Fruit fly (Drosophila melanogaster) whole organism, prepupa: ENCODE measurements around the gene CG34398.
A peak's percentile ranks its signal among the peaks of the same experiment; 100 is the strongest.

Experiments used
- Blimp-1 ChIP-seq: fragments of 200-800 bp; sonication (Bioruptor generic); optimal IDR thresholded peaks from 3 replicates; lab custom pipeline; 2017; ENCODE audit warnings: missing biosample characterization, missing genetic modification characterization, mild to moderate bottlenecking, moderate library complexity, missing genetic modification reagents
- CG10631 ChIP-seq: fragments of 200-800 bp; sonication (Bioruptor generic); optimal IDR thresholded peaks from 2 replicates; lab custom pipeline; 2016; ENCODE audit warnings: missing biosample characterization, missing genetic modification characterization
- CG10669 ChIP-seq: fragments of 200-800 bp; sonication (Bioruptor generic); optimal IDR thresholded peaks from 3 replicates; lab custom pipeline; 2018; ENCODE audit warnings: missing biosample characterization, mild to moderate bottlenecking, missing genetic modification characterization, moderate library complexity
- CG11294 ChIP-seq: fragments of 200-800 bp; sonication (Bioruptor generic); IDR thresholded peaks from 2 replicates; pipeline ENCODE4 v1.3.6; 2022; ENCODE audit warnings: missing biosample characterization, missing genetic modification characterization
- CG11762 ChIP-seq: fragments of 200-800 bp; sonication (Bioruptor generic); optimal IDR thresholded peaks from 3 replicates; lab custom pipeline; 2016; ENCODE audit warnings: missing biosample characterization, missing genetic modification characterization; ENCODE audit not compliant: insufficient read depth
- CG11902 ChIP-seq: fragments of 200-800 bp; sonication (Bioruptor generic); optimal IDR thresholded peaks from 3 replicates; lab custom pipeline; 2016; ENCODE audit warnings: missing biosample characterization, missing genetic modification characterization
- CG15336 ChIP-seq: fragments of 200-800 bp; sonication (Bioruptor generic); IDR thresholded peaks from 2 replicates; pipeline ENCODE4 v1.3.6; 2022; ENCODE audit warnings: missing biosample characterization, missing genetic modification characterization
- CG1621 ChIP-seq: fragments of 200-800 bp; sonication (Bioruptor generic); optimal IDR thresholded peaks from 3 replicates; lab custom pipeline; 2018; ENCODE audit warnings: missing biosample characterization, mild to moderate bottlenecking, missing genetic modification characterization
- CG16779 ChIP-seq: fragments of 200-800 bp; sonication (Bioruptor generic); optimal IDR thresholded peaks from 3 replicates; lab custom pipeline; 2017; ENCODE audit warnings: missing biosample characterization, mild to moderate bottlenecking, missing genetic modification characterization
- CG3032 ChIP-seq: fragments of 200-800 bp; optimal IDR thresholded peaks from 2 replicates; lab custom pipeline; 2019; ENCODE audit warnings: missing biosample characterization, mild to moderate bottlenecking, missing genetic modification characterization, moderate library complexity
- CG31627 ChIP-seq: fragments of 200-800 bp; sonication (Bioruptor generic); optimal IDR thresholded peaks from 3 replicates; lab custom pipeline; 2016; ENCODE audit warnings: missing biosample characterization, missing genetic modification characterization
- CG32006 ChIP-seq: fragments of 200-800 bp; sonication (Bioruptor generic); optimal IDR thresholded peaks from 3 replicates; lab custom pipeline; 2017; ENCODE audit warnings: missing biosample characterization, mild to moderate bottlenecking, missing genetic modification characterization
- CG34406 ChIP-seq: fragments of 200-800 bp; sonication (Bioruptor generic); optimal IDR thresholded peaks from 3 replicates; lab custom pipeline; 2016; ENCODE audit warnings: missing biosample characterization, missing genetic modification characterization
- CG3919 ChIP-seq: fragments of 200-800 bp; sonication (Bioruptor generic); optimal IDR thresholded peaks from 3 replicates; lab custom pipeline; 2016; ENCODE audit warnings: missing biosample characterization, missing genetic modification characterization
- CG4318 ChIP-seq: fragments of 200-800 bp; sonication (Bioruptor generic); optimal IDR thresholded peaks from 3 replicates; lab custom pipeline; 2017; ENCODE audit warnings: missing biosample characterization, mild to moderate bottlenecking, missing genetic modification characterization
- CG6163 ChIP-seq: fragments of 200-800 bp; sonication (Bioruptor generic); IDR thresholded peaks from 3 replicates; pipeline ENCODE4 v1.3.6; 2022; ENCODE audit warnings: missing biosample characterization, missing genetic modification characterization
- CG6276 ChIP-seq: fragments of 200-800 bp; sonication (Bioruptor generic); optimal IDR thresholded peaks from 2 replicates; lab custom pipeline; 2017; ENCODE audit warnings: missing biosample characterization, mild to moderate bottlenecking, missing genetic modification characterization
- CG7368 ChIP-seq: fragments of 200-800 bp; sonication (Bioruptor generic); optimal IDR thresholded peaks from 3 replicates; lab custom pipeline; 2016; ENCODE audit warnings: missing biosample characterization, missing genetic modification characterization
- CG8319 ChIP-seq: fragments of 200-800 bp; sonication (Bioruptor generic); optimal IDR thresholded peaks from 3 replicates; lab custom pipeline; 2016; ENCODE audit warnings: missing biosample characterization, missing genetic modification characterization
- CG8632 ChIP-seq: fragments of 200-800 bp; sonication (Bioruptor generic); optimal IDR thresholded peaks from 3 replicates; lab custom pipeline; 2016; ENCODE audit warnings: missing biosample characterization, missing genetic modification characterization
- CG9139 ChIP-seq: fragments of 200-800 bp; sonication (Bioruptor generic); optimal IDR thresholded peaks from 3 replicates; lab custom pipeline; 2017; ENCODE audit warnings: missing biosample characterization, mild to moderate bottlenecking, missing genetic modification characterization
- Eip75B ChIP-seq: fragments of 200-800 bp; sonication (Bioruptor generic); optimal IDR thresholded peaks from 3 replicates; lab custom pipeline; 2016; ENCODE audit warnings: missing biosample characterization, missing genetic modification characterization
- Eip78C ChIP-seq: fragments of 200-800 bp; sonication (Bioruptor generic); peaks from one replicate; lab custom pipeline; 2016; ENCODE audit warnings: missing biosample characterization, missing genetic modification characterization
- Eip93F ChIP-seq: fragments of 200-800 bp; sonication (Bioruptor generic); optimal IDR thresholded peaks from 2 replicates; lab custom pipeline; 2016; ENCODE audit warnings: missing biosample characterization, mild to moderate bottlenecking, missing genetic modification characterization
- Gug ChIP-seq: fragments of 200-800 bp; sonication (Bioruptor generic); IDR thresholded peaks from 2 replicates; pipeline ENCODE4 v1.3.6; 2022; ENCODE audit warnings: missing biosample characterization, missing genetic modification characterization
- Hr38 ChIP-seq: sonication (Bioruptor generic); optimal IDR thresholded peaks from 2 replicates; lab custom pipeline; 2016; ENCODE audit warnings: missing biosample characterization, missing genetic modification characterization
- Hr39 ChIP-seq: fragments of 200-800 bp; sonication (Bioruptor generic); optimal IDR thresholded peaks from 2 replicates; lab custom pipeline; 2016; ENCODE audit warnings: missing biosample characterization, missing genetic modification characterization
- Hr4 ChIP-seq: fragments of 200-800 bp; sonication (Bioruptor generic); optimal IDR thresholded peaks from 3 replicates; lab custom pipeline; 2016; ENCODE audit warnings: missing biosample characterization, missing genetic modification characterization
- Lpt ChIP-seq: fragments of 200-800 bp; sonication (Bioruptor generic); optimal IDR thresholded peaks from 3 replicates; lab custom pipeline; 2016; ENCODE audit warnings: missing biosample characterization, missing genetic modification characterization
- Met ChIP-seq: fragments of 200-800 bp; sonication (Bioruptor generic); optimal IDR thresholded peaks from 3 replicates; lab custom pipeline; 2016; ENCODE audit warnings: missing biosample characterization, missing genetic modification characterization
- OdsH ChIP-seq: fragments of 200-800 bp; sonication (Bioruptor generic); optimal IDR thresholded peaks from 3 replicates; lab custom pipeline; 2016; ENCODE audit warnings: missing biosample characterization, missing genetic modification characterization
- Smox ChIP-seq: fragments of 200-800 bp; sonication (Bioruptor generic); optimal IDR thresholded peaks from 3 replicates; lab custom pipeline; 2016; ENCODE audit warnings: missing biosample characterization, missing genetic modification characterization
- Sox102F ChIP-seq: fragments of 200-800 bp; sonication (Bioruptor generic); optimal IDR thresholded peaks from 2 replicates; lab custom pipeline; 2016; ENCODE audit warnings: missing biosample characterization, mild to moderate bottlenecking, missing genetic modification characterization
- Sox14 ChIP-seq: fragments of 200-800 bp; sonication (Bioruptor generic); optimal IDR thresholded peaks from 3 replicates; lab custom pipeline; 2016; ENCODE audit warnings: missing biosample characterization, missing genetic modification characterization
- Sox15 ChIP-seq: fragments of 200-800 bp; sonication (Bioruptor generic); optimal IDR thresholded peaks from 3 replicates; lab custom pipeline; 2016; ENCODE audit warnings: missing biosample characterization, missing genetic modification characterization
- achi ChIP-seq: fragments of 200-800 bp; sonication (Bioruptor generic); optimal IDR thresholded peaks from 3 replicates; lab custom pipeline; 2016; ENCODE audit warnings: missing biosample characterization, missing genetic modification characterization
- acj6 ChIP-seq: fragments of 200-800 bp; sonication (Bioruptor generic); optimal IDR thresholded peaks from 3 replicates; lab custom pipeline; 2016; ENCODE audit warnings: missing biosample characterization, missing genetic modification characterization
- dac ChIP-seq: fragments of 200-800 bp; sonication (Bioruptor generic); optimal IDR thresholded peaks from 2 replicates; lab custom pipeline; 2017; ENCODE audit warnings: missing biosample characterization, mild to moderate bottlenecking, missing genetic modification characterization
- dsx ChIP-seq: fragments of 200-800 bp; optimal IDR thresholded peaks from 3 replicates; lab custom pipeline; 2019; ENCODE audit warnings: missing biosample characterization, mild to moderate bottlenecking, missing genetic modification characterization, moderate library complexity; ENCODE audit not compliant: poor library complexity, severe bottlenecking
- eg ChIP-seq: fragments of 200-800 bp; sonication (Bioruptor generic); IDR thresholded peaks from 3 replicates; pipeline ENCODE4 v1.3.6; 2022; ENCODE audit warnings: missing biosample characterization, missing genetic modification characterization
- esn ChIP-seq: fragments of 200-800 bp; sonication (Bioruptor generic); optimal IDR thresholded peaks from 2 replicates; lab custom pipeline; 2016; ENCODE audit warnings: missing biosample characterization, mild to moderate bottlenecking, missing genetic modification characterization, moderate library complexity
- fd59A ChIP-seq: fragments of 200-800 bp; sonication (Bioruptor generic); optimal IDR thresholded peaks from 2 replicates; lab custom pipeline; 2017; ENCODE audit warnings: missing biosample characterization, mild to moderate bottlenecking, missing genetic modification characterization, missing genetic modification reagents
- fd85E ChIP-seq: fragments of 200-800 bp; sonication (Bioruptor generic); optimal IDR thresholded peaks from 3 replicates; lab custom pipeline; 2016; ENCODE audit warnings: missing biosample characterization, missing genetic modification characterization
- lz ChIP-seq: fragments of 200-800 bp; sonication (Bioruptor generic); optimal IDR thresholded peaks from 3 replicates; lab custom pipeline; 2016; ENCODE audit warnings: missing biosample characterization, missing genetic modification characterization
- pdm3 ChIP-seq: fragments of 200-800 bp; sonication (Bioruptor generic); optimal IDR thresholded peaks from 3 replicates; lab custom pipeline; 2016; ENCODE audit warnings: missing biosample characterization, missing genetic modification characterization
- salr ChIP-seq, 2 experiments: fragments of 200-800 bp; sonication (Bioruptor generic); optimal IDR thresholded peaks; 3 replicates each; lab custom pipeline; 2016 to 2018; ENCODE audit warnings: missing biosample characterization in 2 of 2, missing genetic modification characterization in 2 of 2, mild to moderate bottlenecking in 1 of 2
- spab ChIP-seq: fragments of 200-800 bp; sonication (Bioruptor generic); optimal IDR thresholded peaks from 2 replicates; lab custom pipeline; 2017; ENCODE audit warnings: missing biosample characterization, mild to moderate bottlenecking, missing genetic modification characterization, missing genetic modification reagents
- ss ChIP-seq, 2 experiments: fragments of 200-800 bp; sonication (Bioruptor generic); optimal IDR thresholded peaks; 2 replicates in 1 of 2; 3 replicates in 1 of 2; lab custom pipeline; 2017 to 2018; ENCODE audit warnings: mild to moderate bottlenecking in 2 of 2, missing biosample characterization in 2 of 2, missing genetic modification characterization in 2 of 2, moderate library complexity in 1 of 2
- svp ChIP-seq: fragments of 200-800 bp; sonication (Bioruptor generic); peaks from one replicate; lab custom pipeline; 2016; ENCODE audit warnings: missing biosample characterization, missing genetic modification characterization
- topi ChIP-seq: fragments of 200-800 bp; sonication (Bioruptor generic); optimal IDR thresholded peaks from 3 replicates; lab custom pipeline; 2016; ENCODE audit warnings: missing biosample characterization, missing genetic modification characterization

Gene CG34398

DNA sequence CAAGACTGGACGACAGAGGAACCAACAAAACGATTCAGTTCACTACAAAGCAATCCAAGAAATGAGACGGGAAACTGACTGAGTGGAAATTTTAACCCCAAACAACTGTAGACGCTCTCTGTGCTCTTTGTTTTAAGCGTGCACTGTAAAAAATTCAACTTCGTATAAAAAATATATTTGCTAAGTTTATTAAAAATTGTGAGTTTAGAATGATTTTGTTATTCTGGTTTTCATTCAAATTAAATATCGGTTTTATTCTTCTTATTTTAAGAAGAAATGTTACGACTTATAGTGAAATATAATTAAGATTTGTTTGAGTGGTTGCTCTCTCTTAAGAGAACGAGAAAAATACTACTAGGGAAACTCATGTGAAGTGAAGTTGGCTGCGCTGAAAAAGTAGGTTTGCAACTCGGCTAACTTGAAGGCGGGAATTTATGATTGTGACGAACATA lies 59.5 kb downstream of the CG34398 start (continued):
- TF ChIP-seq dsx (no peak), CG15336 (peak; percentile 99), CG6276 (GFP tag; lab: Kevin White, UChicago) (peak; percentile 93), CG9139 (GFP tag; lab: Kevin White, UChicago) (peak; percentile 54), CG8319 (GFP tag; lab: Kevin White, UChicago) (peak; percentile 57), Hr39 (GFP tag; lab: Kevin White, UChicago) (peak; percentile 78), CG3919 (GFP tag; lab: Kevin White, UChicago) (peak; percentile 83), CG3032 (no peak)

DNA sequence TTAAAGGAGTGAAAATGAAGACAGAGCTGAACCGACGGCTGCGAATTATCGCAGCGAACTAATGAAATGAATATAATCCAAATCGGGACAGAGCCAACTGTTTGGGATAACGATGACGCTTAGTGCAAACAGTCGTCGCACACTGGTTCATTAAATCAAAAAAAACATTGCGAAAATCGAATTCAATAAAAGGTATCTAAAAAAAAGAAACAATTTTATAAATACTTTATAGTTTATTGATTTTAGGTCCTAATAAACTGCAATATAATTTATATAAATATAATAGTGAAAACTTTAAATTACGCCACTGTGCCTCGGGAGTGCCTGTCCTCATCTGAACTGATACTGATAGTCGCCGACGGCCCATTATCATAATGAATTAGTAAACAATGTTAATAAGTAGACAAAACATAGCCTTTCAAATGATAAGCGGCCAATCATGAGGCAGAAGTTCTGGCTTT lies 60.4 kb downstream of the CG34398 start, which contains the start of gene CG31886:
CG31886 (minus strand) TSS at position 51 of the 461 bp plus-strand sequence.
- TF ChIP-seq salr (GFP tag; optimal IDR thresholded peaks at IDR 0.05; lab: Kevin White, UChicago) (peak in 1 of 2 experiments; percentile 11), eg (GFP tag; lab: Robert Waterston, UW) (peak; percentile 82; the same call in 2 of the 3 replicates), pdm3 (peak; percentile 25), CG6276 (GFP tag; lab: Kevin White, UChicago) (peak; percentile 73), Smox (GFP tag; lab: Kevin White, UChicago) (no peak), CG8632 (GFP tag; lab: Kevin White, UChicago) (no peak), dac (no peak), CG34406 (GFP tag; lab: Kevin White, UChicago) (no peak), fd85E (GFP tag; lab: Kevin White, UChicago) (no peak), Eip75B (GFP tag; lab: Kevin White, UChicago) (no peak), Eip93F (GFP tag; lab: Kevin White, UChicago) (no peak), CG3032 (no peak), OdsH (GFP tag; lab: Kevin White, UChicago) (peak; percentile 56), Sox15 (GFP tag; lab: Kevin White, UChicago) (no peak), esn (no peak), Hr4 (peak; percentile 15), Hr38 (GFP tag; lab: Kevin White, UChicago) (no peak), Eip78C (GFP tag; lab: Kevin White, UChicago) (no peak), CG11762 (GFP tag; lab: Kevin White, UChicago) (no peak), CG32006 (GFP tag; lab: Kevin White, UChicago) (peak; percentile 75), CG10631 (peak; percentile 27), CG10669 (GFP tag; lab: Kevin White, UChicago) (peak; percentile 1), Sox102F (GFP tag; lab: Kevin White, UChicago) (no peak), fd59A (GFP tag; lab: Kevin White, UChicago) (no peak), CG11294 (peak; percentile 44), CG16779 (tag; lab: Kevin White, UChicago) (peak; percentile 29), Met (GFP tag; lab: Kevin White, UChicago) (no peak), CG11902 (GFP tag; lab: Kevin White, UChicago) (no peak), topi (GFP tag; lab: Kevin White, UChicago) (no peak), CG1621 (tag; lab: Kevin White, UChicago) (no peak), CG31627 (GFP tag; lab: Kevin White, UChicago) (no peak), Sox14 (GFP tag; lab: Kevin White, UChicago) (no peak), CG15336 (no peak; the same call in 1 of the 2 replicates), CG7368 (GFP tag; lab: Kevin White, UChicago) (no peak), achi (GFP tag; lab: Kevin White, UChicago) (peak; percentile 45), Blimp-1 (no peak), Lpt (GFP tag; lab: Kevin White, UChicago) (no peak), svp (GFP tag; lab: Kevin White, UChicago) (peak; percentile 24), lz (GFP tag; lab: Kevin White, UChicago) (no peak), CG4318 (GFP tag; lab: Kevin White, UChicago) (peak; percentile 17), CG9139 (GFP tag; lab: Kevin White, UChicago) (no peak), Gug (GFP tag; lab: Robert Waterston, UW) (no peak; the same call in 1 of the 2 replicates), acj6 (GFP tag; lab: Kevin White, UChicago) (peak; percentile 10), CG6163 (GFP tag; lab: Robert Waterston, UW) (no peak), ss (GFP tag; optimal IDR thresholded peaks at IDR 0.05; lab: Kevin White, UChicago) (no peak), Hr39 (GFP tag; lab: Kevin White, UChicago) (no peak), spab (GFP tag; lab: Kevin White, UChicago) (no peak)
